Fruit fly (Drosophila melanogaster): ENCODE measurements around the gene Swt1.

Swt1 gene

DNA sequence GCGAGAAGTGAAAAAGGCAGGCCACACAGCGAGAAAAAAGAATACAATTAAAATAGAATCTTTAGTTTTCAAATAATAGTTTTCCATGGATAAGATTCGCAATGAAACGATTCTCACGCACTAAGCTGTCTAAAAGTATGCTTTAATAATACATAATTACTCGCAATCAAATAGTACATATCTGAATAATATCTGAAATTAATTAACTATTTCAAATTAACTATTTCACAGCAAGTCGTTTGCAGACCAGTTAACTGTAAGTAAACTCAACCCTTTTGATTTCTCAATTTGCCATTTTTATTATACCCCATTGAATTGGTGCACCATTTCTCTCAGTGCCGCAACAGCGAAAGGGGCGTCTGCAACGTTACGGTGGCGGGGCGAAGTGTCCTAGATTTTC, 35.2 kb upstream of the Swt1 start (continued):
- TF ChIP-seq Bteb2 (GFP tag; optimal IDR thresholded peaks at IDR 0.05) (no peak), Dll (GFP tag; IDR thresholded peaks at IDR 0.05; ENCODE audit: partially characterized antibody) (no peak), Hr51 (GFP tag; optimal IDR thresholded peaks at IDR 0.05) (peak in 1 of 2 experiments; percentile 42), ato (GFP tag; IDR thresholded peaks at IDR 0.05; ENCODE audit: partially characterized antibody) (no peak), CG4404 (GFP tag; IDR thresholded peaks at IDR 0.05) (no peak), gem (tag; optimal IDR thresholded peaks at IDR 0.05) (peak; percentile 58), Fer2 (tag; optimal IDR thresholded peaks at IDR 0.05) (no peak), CG34376 (GFP tag; optimal IDR thresholded peaks at IDR 0.05) (peak; percentile 56), Opbp (GFP tag; IDR thresholded peaks at IDR 0.05; ENCODE audit: partially characterized antibody) (no peak), CG7786 (GFP tag; optimal IDR thresholded peaks at IDR 0.05) (no peak), phol (tag; optimal IDR thresholded peaks at IDR 0.05) (peak; percentile 31), Hr3 (GFP tag; optimal IDR thresholded peaks at IDR 0.05) (peak; percentile 26), sqz (GFP tag; optimal IDR thresholded peaks at IDR 0.05) (no peak), CG10366 (GFP tag; IDR thresholded peaks at IDR 0.05) (no peak), CG30403 (GFP tag; optimal IDR thresholded peaks at IDR 0.05) (peak; percentile 38), CG8478 (optimal IDR thresholded peaks at IDR 0.05) (no peak), Bgb (GFP tag; IDR thresholded peaks at IDR 0.05; ENCODE audit: partially characterized antibody) (no peak), bsh (GFP tag; optimal IDR thresholded peaks at IDR 0.05) (no peak), Xbp1 (GFP tag; optimal IDR thresholded peaks at IDR 0.05) (no peak), slou (GFP tag; optimal IDR thresholded peaks at IDR 0.05) (no peak), lmd (GFP tag; IDR thresholded peaks at IDR 0.05) (peak; percentile 24; the same call in 1 of the 2 replicates), Hr78 (GFP tag; optimal IDR thresholded peaks at IDR 0.05) (no peak), CG4328 (GFP tag; optimal IDR thresholded peaks at IDR 0.05) (no peak), CG7271 (tag; optimal IDR thresholded peaks at IDR 0.05) (no peak), sens-2 (GFP tag; IDR thresholded peaks at IDR 0.05) (no peak), zen (tag; optimal IDR thresholded peaks at IDR 0.05) (no peak), Dfd (GFP tag; optimal IDR thresholded peaks at IDR 0.05) (no peak), emc (GFP tag; optimal IDR thresholded peaks at IDR 0.05) (no peak), Gug (GFP tag; IDR thresholded peaks at IDR 0.05) (no peak), amos (GFP tag; IDR thresholded peaks at IDR 0.05; ENCODE audit: partially characterized antibody) (no peak), Hmr (GFP tag; optimal IDR thresholded peaks at IDR 0.05) (peak; percentile 63), Nf-YA (GFP tag; IDR thresholded peaks at IDR 0.05) (no peak), CG6813 (GFP tag; optimal IDR thresholded peaks at IDR 0.05) (no peak), Side (GFP tag; optimal IDR thresholded peaks at IDR 0.05) (no peak), sima (GFP tag; optimal IDR thresholded peaks at IDR 0.05) (no peak), zfh2 (GFP tag; optimal IDR thresholded peaks at IDR 0.05) (peak; percentile 7), Sin3A (optimal IDR thresholded peaks at IDR 0.05) (no peak), BtbVII (GFP tag; optimal IDR thresholded peaks at IDR 0.05) (peak; percentile 56), gro (GFP tag; optimal IDR thresholded peaks at IDR 0.05) (no peak), CG8281 (tag; optimal IDR thresholded peaks at IDR 0.05) (no peak), tin (GFP tag; optimal IDR thresholded peaks at IDR 0.05) (no peak), CG10431 (GFP tag; optimal IDR thresholded peaks at IDR 0.05) (no peak), CG33557 (GFP tag; optimal IDR thresholded peaks at IDR 0.05) (no peak), CG14965 (GFP tag; optimal IDR thresholded peaks at IDR 0.05; ENCODE audit: borderline replicate concordance) (no peak), CG13296 (GFP tag; optimal IDR thresholded peaks at IDR 0.05) (peak; percentile 46), CG10267 (tag; optimal IDR thresholded peaks at IDR 0.05) (no peak), eve (GFP tag; optimal IDR thresholded peaks at IDR 0.05) (peak in 1 of 2 experiments; percentile 16), prd (optimal IDR thresholded peaks at IDR 0.05) (no peak), prd (GFP tag; IDR thresholded peaks at IDR 0.05) (peak; percentile 37; the same call in 2 of the 3 replicates), CG11504 (tag; optimal IDR thresholded peaks at IDR 0.05) (no peak), NK7.1 (GFP tag; optimal IDR thresholded peaks at IDR 0.05) (no peak)

All from whole organism, embryonic.